Fruit fly (Drosophila melanogaster) whole organism, prepupa: ENCODE measurements around the gene CG15022.

ENCODE experiments used
- Blimp-1 ChIP-seq: fragments of 200-800 bp; sonication (Bioruptor generic); optimal IDR thresholded peaks from 3 replicates; lab custom pipeline; 2017; ENCODE audit warnings: missing biosample characterization, missing genetic modification characterization, mild to moderate bottlenecking, moderate library complexity, missing genetic modification reagents
- CG16779 ChIP-seq: fragments of 200-800 bp; sonication (Bioruptor generic); optimal IDR thresholded peaks from 3 replicates; lab custom pipeline; 2017; ENCODE audit warnings: missing biosample characterization, mild to moderate bottlenecking, missing genetic modification characterization
- CG6854 ChIP-seq: fragments of 200-800 bp; sonication (Bioruptor generic); optimal IDR thresholded peaks from 2 replicates; lab custom pipeline; 2017; ENCODE audit warnings: missing biosample characterization, mild to moderate bottlenecking, missing genetic modification characterization
- Eip75B ChIP-seq: fragments of 200-800 bp; sonication (Bioruptor generic); optimal IDR thresholded peaks from 3 replicates; lab custom pipeline; 2016; ENCODE audit warnings: missing biosample characterization, missing genetic modification characterization
- Met ChIP-seq: fragments of 200-800 bp; sonication (Bioruptor generic); optimal IDR thresholded peaks from 3 replicates; lab custom pipeline; 2016; ENCODE audit warnings: missing biosample characterization, missing genetic modification characterization
- dac ChIP-seq: fragments of 200-800 bp; sonication (Bioruptor generic); optimal IDR thresholded peaks from 2 replicates; lab custom pipeline; 2017; ENCODE audit warnings: missing biosample characterization, mild to moderate bottlenecking, missing genetic modification characterization
- vri ChIP-seq: fragments of 200-800 bp; sonication (Bioruptor generic); optimal IDR thresholded peaks from 3 replicates; lab custom pipeline; 2016; ENCODE audit warnings: missing biosample characterization, mild to moderate bottlenecking, missing genetic modification characterization

DNA sequence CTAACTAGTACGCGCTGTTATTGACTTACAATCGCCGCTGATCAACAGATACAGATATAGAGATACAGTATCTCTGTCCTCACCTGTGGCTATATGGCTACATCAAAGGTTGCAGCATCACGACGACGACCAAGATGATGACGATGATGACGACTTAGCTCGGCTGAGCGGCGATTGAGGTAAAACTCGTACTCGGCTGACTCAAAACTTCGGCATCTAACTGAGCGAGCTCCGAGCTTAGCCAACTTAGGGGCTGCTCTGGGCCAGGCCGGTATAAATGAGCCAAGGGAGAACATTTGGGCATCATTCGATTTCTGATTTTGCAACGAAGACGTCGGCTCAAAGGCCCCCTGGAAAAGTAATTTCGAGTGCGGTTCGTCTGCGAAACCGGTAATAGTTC is 23.7 kb downstream of the CG15022 start, which contains the start of gene CG15021:
- TF ChIP-seq dac (GFP tag; lab: Kevin White, UChicago) (no peak), Eip75B (GFP tag; lab: Kevin White, UChicago) (no peak), CG6854 (no peak), vri (GFP tag; lab: Kevin White, UChicago) (no peak), CG16779 (tag; lab: Kevin White, UChicago) (no peak), Met (GFP tag; lab: Kevin White, UChicago) (no peak), Blimp-1 (GFP tag; lab: Kevin White, UChicago) (no peak)
